Fruit fly (Drosophila melanogaster): ENCODE measurements around the gene dsx-c73A.
A peak's percentile ranks its signal among the peaks of the same experiment; 100 is the strongest.

The dsx-c73A gene

DNA sequence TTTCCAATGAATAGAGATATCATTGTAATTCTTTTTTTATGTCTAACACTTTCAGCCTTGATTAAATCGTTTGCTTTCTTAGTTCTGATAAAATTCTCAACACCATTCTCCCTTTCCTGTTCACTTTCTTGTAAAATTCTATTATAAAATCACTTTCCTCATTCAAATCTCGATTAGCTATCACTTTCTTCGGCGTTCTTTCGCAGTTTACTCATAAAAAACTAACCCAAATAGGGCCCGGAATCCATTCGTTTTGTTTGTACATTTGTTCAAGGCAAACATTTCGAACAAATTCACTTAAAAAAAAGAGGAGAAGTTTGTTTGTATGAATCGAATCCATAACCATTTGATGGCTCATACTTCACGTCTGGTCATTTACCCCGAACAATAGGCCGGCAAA, 18.2 kb downstream of the dsx-c73A start:
- TF ChIP-seq CG17801 (GFP tag; optimal IDR thresholded peaks at IDR 0.05; ENCODE audit: partially characterized antibody) = no peak

- TF ChIP-seq CG17801 (GFP tag; optimal IDR thresholded peaks at IDR 0.05; ENCODE audit: partially characterized antibody) = no peak
These were observed 20.7 kb downstream of the dsx-c73A start for dm6 chr3L:16431056-16431455.

dm6 chr3L:16429451-16429850, 22.3 kb downstream of the dsx-c73A start:
- no peak for TF ChIP-seq CG17801 (GFP tag; optimal IDR thresholded peaks at IDR 0.05; ENCODE audit: partially characterized antibody)

DNA sequence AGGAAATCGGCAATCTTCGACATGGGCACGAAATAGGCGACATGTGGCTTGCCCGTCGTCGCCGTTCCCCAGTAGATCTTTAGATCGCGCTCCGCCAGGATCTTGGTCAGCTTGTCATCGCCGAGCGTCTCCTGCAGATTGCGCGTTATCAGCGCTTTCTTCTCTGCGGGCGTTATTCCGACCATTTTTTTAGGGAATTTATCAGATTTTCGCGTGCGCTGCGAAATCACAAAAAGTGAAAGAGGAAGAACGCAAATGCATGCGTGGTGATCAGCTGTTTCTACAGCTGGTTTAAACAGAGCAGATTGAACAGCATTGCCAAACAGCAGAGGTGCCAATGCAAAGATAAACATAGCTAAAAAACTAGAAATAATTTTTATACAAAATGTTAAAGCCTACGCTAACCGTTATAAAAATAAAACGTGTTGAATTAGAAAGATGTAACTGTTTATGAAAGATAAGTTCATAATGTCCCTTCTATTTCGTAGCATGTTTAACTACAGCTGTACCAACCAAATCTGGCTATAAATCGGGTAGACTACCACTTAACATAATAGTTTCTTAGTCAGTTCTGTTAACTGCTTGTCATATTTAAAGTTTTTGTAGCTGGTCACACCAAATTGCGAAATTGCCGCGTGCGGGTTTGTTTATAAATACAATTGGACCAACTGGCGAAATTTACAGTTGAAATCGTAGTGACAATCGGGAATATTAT, 32.5 kb downstream of the dsx-c73A start, which contains the start of the genes TyrRS and CG33158:
TSS of gene TyrRS (minus strand) at position 244 of the 715 bp plus-strand sequence.
TSS of gene CG33158 (plus strand) at position 539 of the 715 bp plus-strand sequence.
- TF ChIP-seq CG17801 (GFP tag; optimal IDR thresholded peaks at IDR 0.05; ENCODE audit: partially characterized antibody) = no peak

- no peak for TF ChIP-seq CG17801 (GFP tag; optimal IDR thresholded peaks at IDR 0.05; ENCODE audit: partially characterized antibody)
These were observed 34.7 kb downstream of the dsx-c73A start, which contains the start of gene GluRS-m for dm6 chr3L:16417024-16417423. Gene GluRS-m, minus strand, starts transcription at chr3L:16417177.

dm6 chr3L:16412394-16412950, 39.3 kb downstream of the dsx-c73A start, which contains the start of gene Serinc:
Gene Serinc, plus strand, starts transcription at chr3L:16412722.
- TF ChIP-seq CG17801 (GFP tag; optimal IDR thresholded peaks at IDR 0.05; ENCODE audit: partially characterized antibody) = peak; percentile 47

DNA sequence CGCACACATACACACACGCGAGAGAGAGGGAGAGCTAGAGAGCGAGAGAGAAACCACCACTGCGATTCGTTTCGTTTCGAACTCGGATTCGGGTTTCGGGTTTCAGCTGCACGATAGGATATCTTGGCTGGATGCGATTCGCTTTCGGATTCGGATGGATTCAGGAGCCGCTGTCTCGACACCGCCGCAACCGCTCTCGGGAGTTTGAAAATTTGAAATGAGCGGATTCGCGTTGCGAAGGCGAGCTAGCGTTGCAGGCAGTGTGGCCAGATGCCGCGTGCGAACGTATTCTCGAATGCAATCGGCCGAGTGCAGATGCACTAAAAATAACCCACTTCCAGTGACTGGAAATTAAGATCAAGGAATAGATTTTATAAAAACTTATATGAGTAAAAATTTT, 40.2 kb downstream of the dsx-c73A start, which contains the start of gene fax:
TSS of gene fax (minus strand) at position 263 of the 400 bp plus-strand sequence.
- peak; percentile 29 for TF ChIP-seq CG17801 (GFP tag; optimal IDR thresholded peaks at IDR 0.05; ENCODE audit: partially characterized antibody)

dm6 chr3L:16410234-16411119, 41.3 kb downstream of the dsx-c73A start:
- no peak for TF ChIP-seq CG17801 (GFP tag; optimal IDR thresholded peaks at IDR 0.05; ENCODE audit: partially characterized antibody)

- no peak for TF ChIP-seq CG17801 (GFP tag; optimal IDR thresholded peaks at IDR 0.05; ENCODE audit: partially characterized antibody)
These were observed 42.1 kb downstream of the dsx-c73A start for dm6 chr3L:16409440-16410233.

DNA sequence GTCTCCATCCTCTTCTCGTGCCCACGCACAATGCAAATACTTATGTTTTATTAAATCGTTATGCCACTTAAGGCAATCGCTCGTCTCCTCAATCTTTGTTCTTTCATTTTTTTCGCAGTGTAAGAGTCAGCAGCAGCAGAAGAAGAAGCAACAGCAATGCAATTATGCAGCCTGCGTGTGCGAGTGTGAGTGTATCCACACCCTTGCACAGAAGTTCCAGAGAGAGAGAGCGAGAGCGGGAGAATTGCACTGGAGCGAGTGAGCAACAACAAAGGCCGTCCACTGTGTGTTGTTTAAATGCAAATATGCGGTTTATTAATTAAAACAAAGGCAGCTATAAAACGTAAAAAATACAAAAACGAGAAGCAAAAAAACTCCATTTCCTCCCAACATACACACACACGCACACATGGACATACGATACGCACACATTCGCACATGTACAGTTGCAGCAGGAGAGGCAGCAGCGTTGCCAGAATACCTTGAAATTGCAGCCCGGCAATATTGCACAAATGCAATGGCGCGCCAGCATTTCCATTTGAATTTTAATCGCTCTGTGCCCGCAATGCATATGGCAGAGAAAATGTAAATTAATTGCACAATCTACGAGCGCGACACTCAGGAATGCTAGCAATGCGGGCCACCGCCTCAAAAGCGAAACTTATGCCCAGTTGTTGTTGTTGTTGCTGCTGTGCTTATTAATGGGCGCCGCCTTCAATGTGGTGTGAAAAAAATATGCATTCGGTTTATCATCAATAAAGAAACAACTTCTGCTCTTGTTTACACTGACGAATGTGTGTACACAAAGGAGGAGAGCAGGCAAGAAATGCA, 42.9 kb downstream of the dsx-c73A start:
- no peak for TF ChIP-seq CG17801 (GFP tag; optimal IDR thresholded peaks at IDR 0.05; ENCODE audit: partially characterized antibody)

DNA sequence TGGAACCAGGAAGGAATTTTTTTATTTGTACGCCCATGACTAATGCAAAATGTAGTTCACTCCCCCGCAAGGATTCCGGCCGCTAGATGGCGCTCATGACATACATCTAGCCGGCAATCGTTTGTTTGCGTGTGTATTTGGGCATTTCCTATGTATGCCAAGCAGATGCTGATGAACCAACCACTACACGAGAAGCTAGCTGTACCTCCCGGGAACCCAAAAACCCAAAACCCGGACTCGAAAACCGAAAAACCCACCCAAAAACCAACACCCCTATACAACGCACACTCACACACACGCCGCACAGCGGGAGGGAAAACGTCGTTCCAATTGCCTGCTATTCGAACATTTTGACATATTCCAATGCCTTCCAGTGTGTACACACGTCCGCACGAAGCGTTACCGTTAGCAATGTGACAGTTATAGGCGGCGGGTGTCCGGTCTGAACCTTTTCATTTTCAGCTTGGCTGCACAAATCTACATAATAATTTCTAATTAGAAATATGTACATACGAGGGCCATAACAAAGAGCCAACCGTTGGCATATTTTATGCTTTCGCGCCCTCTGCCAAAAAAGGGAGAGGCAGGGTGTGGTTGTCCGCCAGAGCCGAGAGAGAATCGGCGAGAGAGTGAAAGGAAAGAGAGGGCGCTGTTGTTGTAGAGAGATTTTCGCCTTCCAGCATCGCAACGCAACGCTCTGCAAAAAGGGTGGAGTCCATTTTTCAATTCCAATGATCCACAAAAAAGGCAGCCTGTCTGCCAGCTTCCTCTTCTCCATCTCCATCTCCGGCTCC, 43.7 kb downstream of the dsx-c73A start:
- no peak for TF ChIP-seq CG17801 (GFP tag; optimal IDR thresholded peaks at IDR 0.05; ENCODE audit: partially characterized antibody)

DNA sequence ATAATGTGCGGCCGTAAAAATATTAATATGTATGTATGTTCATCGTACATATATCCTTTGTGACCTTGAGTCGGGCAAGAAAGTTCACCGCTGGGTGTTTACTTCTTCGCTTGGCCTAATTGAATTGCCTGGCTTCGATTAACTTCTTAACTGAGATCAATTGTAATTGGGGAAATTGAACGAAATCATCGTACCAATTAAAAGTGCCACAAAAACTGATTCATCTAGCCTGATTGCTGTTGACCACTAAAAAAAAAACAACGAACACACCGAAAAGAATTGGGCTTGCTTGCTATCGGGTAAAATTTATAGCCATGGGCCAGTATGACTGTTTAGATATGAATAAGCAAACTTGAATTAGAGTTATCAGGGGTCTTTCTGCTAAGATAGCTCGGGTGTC, 49.5 kb downstream of the dsx-c73A start:
- TF ChIP-seq CG17801 (GFP tag; optimal IDR thresholded peaks at IDR 0.05; ENCODE audit: partially characterized antibody) = no peak

dm6 chr3L:16400175-16400574, 51.6 kb downstream of the dsx-c73A start, which contains the start of gene CG44836:
Gene CG44836, minus strand, starts transcription at chr3L:16400275.
- no peak for TF ChIP-seq CG17801 (GFP tag; optimal IDR thresholded peaks at IDR 0.05; ENCODE audit: partially characterized antibody)

Measured in ovary, adult (tissue).